Worm (Caenorhabditis elegans) whole organism, L4/young adult: Measurements from ENCODE around the gene B0478.3.

Source experiments
- W03F9.2 ChIP-seq: fragments of 150-350 bp; optimal IDR thresholded peaks from 2 replicates; lab custom pipeline; 2014; ENCODE audit warnings: missing biosample characterization, missing genetic modification characterization
- dao-5 ChIP-seq: sonication (generic microtip); optimal IDR thresholded peaks from 2 replicates; lab custom pipeline; 2016; ENCODE audit warnings: missing genotype, missing genetic modification characterization, moderate library complexity, missing compliant biosample characterization
- him-1 ChIP-seq: sonication (generic microtip); optimal IDR thresholded peaks from 2 replicates; lab custom pipeline; 2016; ENCODE audit warnings: missing genotype, missing genetic modification reagents, missing genetic modification characterization, missing compliant biosample characterization

DNA sequence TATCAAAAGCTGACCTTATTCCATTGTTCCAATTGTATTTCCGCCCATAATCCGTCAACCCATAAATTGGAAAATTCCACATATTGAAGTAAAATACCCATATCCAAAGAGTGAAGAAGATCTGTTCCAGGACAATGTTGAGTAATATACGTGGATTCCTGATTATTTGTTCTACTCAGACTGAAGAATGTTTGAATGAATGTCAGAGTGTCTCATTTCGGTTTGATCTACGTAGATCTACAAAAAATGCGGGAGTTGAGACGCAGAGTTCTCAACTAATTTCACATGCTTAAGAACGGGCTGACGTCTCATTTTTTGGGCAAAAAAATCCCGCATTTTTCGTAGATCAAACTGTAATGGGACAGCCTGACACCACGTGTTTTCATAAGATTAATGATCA lies 8.0 kb upstream of the B0478.3 start, which contains the start of gene nhr-249:
- TF ChIP-seq W03F9.2 (tag; lab: Kevin White, UChicago) = no peak
- TF ChIP-seq him-1 = no peak
- TF ChIP-seq dao-5 = no peak
